Worm (Caenorhabditis elegans): ENCODE measurements around the gene nas-12.

ce11 chrIV:10197317-10197867, 26.4 kb upstream of the nas-12 start, which contains the start of gene gon-4:
- peak; percentile 50 for TF ChIP-seq W03F9.2 (tag; optimal IDR thresholded peaks at IDR 0.05)
- no peak for TF ChIP-seq dao-5 (tag; optimal IDR thresholded peaks at IDR 0.05)
- TF ChIP-seq him-1 (tag; optimal IDR thresholded peaks at IDR 0.05), result no peak
